Worm (Caenorhabditis elegans): ENCODE measurements around the gene srab-17.

srab-17 gene

ce11 chrV:9843376-9843916, 24.8 kb downstream of the srab-17 start, which contains the start of gene sru-8:
Gene sru-8 (plus strand): TSS chrV:9843866.
- TF ChIP-seq bed-3 (GFP tag; optimal IDR thresholded peaks at IDR 0.05) = no peak
- no peak for TF ChIP-seq sem-2 (GFP tag; optimal IDR thresholded peaks at IDR 0.05)

ce11 chrV:9841376-9841775, 26.8 kb downstream of the srab-17 start, which contains the start of gene sru-36:
Gene sru-36 (plus strand): TSS chrV:9841676.
- TF ChIP-seq nhr-2 (tag; optimal IDR thresholded peaks at IDR 0.05) (no peak), unc-39 (tag; optimal IDR thresholded peaks at IDR 0.05) (no peak), M03D4.4 (tag; optimal IDR thresholded peaks at IDR 0.05) (no peak), blmp-1 (tag; optimal IDR thresholded peaks at IDR 0.05) (no peak), hlh-1 (tag; optimal IDR thresholded peaks at IDR 0.05) (no peak), lin-32 (GFP tag; optimal IDR thresholded peaks at IDR 0.05) (no peak), cnd-1 (tag; optimal IDR thresholded peaks at IDR 0.05) (no peak), sptf-1 (tag; optimal IDR thresholded peaks at IDR 0.05) (no peak), mab-5 (tag; optimal IDR thresholded peaks at IDR 0.05) (no peak), nhr-28 (tag; optimal IDR thresholded peaks at IDR 0.05) (no peak)

ce11 chrV:9837679-9838078, 30.5 kb downstream of the srab-17 start, which contains the start of gene srsx-21:
Gene srsx-21 (plus strand): TSS chrV:9837979.
- TF ChIP-seq nhr-12 (tag; optimal IDR thresholded peaks at IDR 0.05) (no peak), flh-1 (GFP tag; optimal IDR thresholded peaks at IDR 0.05) (no peak), ces-1 (GFP tag; optimal IDR thresholded peaks at IDR 0.05) (no peak), ham-2 (GFP tag; optimal IDR thresholded peaks at IDR 0.05) (no peak), mab-5 (tag; optimal IDR thresholded peaks at IDR 0.05) (no peak), nhr-76 (tag; optimal IDR thresholded peaks at IDR 0.05) (no peak), lsy-2 (tag; optimal IDR thresholded peaks at IDR 0.05) (no peak), tbx-8 (GFP tag; optimal IDR thresholded peaks at IDR 0.05) (no peak), unc-62 (GFP tag; optimal IDR thresholded peaks at IDR 0.05) (no peak), lin-13 (tag; optimal IDR thresholded peaks at IDR 0.05) (no peak)

ce11 chrV:9835945-9836344, 32.3 kb downstream of the srab-17 start, which contains the start of gene sru-38:
Gene sru-38 (minus strand): TSS chrV:9836045.
- TF ChIP-seq ces-1 (GFP tag; optimal IDR thresholded peaks at IDR 0.05) = no peak
- no peak for TF ChIP-seq mep-1 (tag; optimal IDR thresholded peaks at IDR 0.05)
- TF ChIP-seq blmp-1 (tag; optimal IDR thresholded peaks at IDR 0.05) = no peak
- TF ChIP-seq nhr-28 (tag; optimal IDR thresholded peaks at IDR 0.05) = no peak
- TF ChIP-seq unc-120 (tag; optimal IDR thresholded peaks at IDR 0.05; ENCODE audit: poor library complexity, severe bottlenecking) = no peak

- TF ChIP-seq sptf-1 (tag; optimal IDR thresholded peaks at IDR 0.05) (no peak), zip-8 (tag; optimal IDR thresholded peaks at IDR 0.05) (peak; percentile 46)
Measured at ce11 chrV:9833900-9834299, 34.3 kb downstream of the srab-17 start, which contains the start of gene sru-40. Gene sru-40 (minus strand): TSS chrV:9834000.

ce11 chrV:9824149-9824548, 44.1 kb downstream of the srab-17 start, which contains the start of gene str-2:
Gene str-2 (minus strand): TSS chrV:9824249.
- TF ChIP-seq unc-39 (tag; optimal IDR thresholded peaks at IDR 0.05) (no peak), mep-1 (tag; optimal IDR thresholded peaks at IDR 0.05) (no peak), hlh-1 (tag; optimal IDR thresholded peaks at IDR 0.05) (no peak), unc-120 (tag; optimal IDR thresholded peaks at IDR 0.05; ENCODE audit: poor library complexity, severe bottlenecking) (no peak), ztf-11 (tag; optimal IDR thresholded peaks at IDR 0.05) (no peak), nhr-76 (tag; optimal IDR thresholded peaks at IDR 0.05) (no peak), sem-2 (GFP tag; optimal IDR thresholded peaks at IDR 0.05) (no peak), tbx-8 (GFP tag; optimal IDR thresholded peaks at IDR 0.05) (no peak), unc-62 (GFP tag; optimal IDR thresholded peaks at IDR 0.05) (no peak), snpc-4 (tag; optimal IDR thresholded peaks at IDR 0.05) (no peak), cnd-1 (tag; optimal IDR thresholded peaks at IDR 0.05) (no peak), lin-32 (GFP tag; optimal IDR thresholded peaks at IDR 0.05) (no peak), nhr-2 (tag; optimal IDR thresholded peaks at IDR 0.05) (no peak), elt-3 (tag; optimal IDR thresholded peaks at IDR 0.05) (no peak), ces-1 (GFP tag; optimal IDR thresholded peaks at IDR 0.05) (no peak), mab-5 (tag; optimal IDR thresholded peaks at IDR 0.05) (no peak)

- TF ChIP-seq blmp-1 (tag; optimal IDR thresholded peaks at IDR 0.05) = no peak
- no peak for TF ChIP-seq tbx-8 (GFP tag; optimal IDR thresholded peaks at IDR 0.05)
- no peak for TF ChIP-seq lsy-2 (tag; optimal IDR thresholded peaks at IDR 0.05)
- TF ChIP-seq mep-1 (tag; optimal IDR thresholded peaks at IDR 0.05) = no peak
- TF ChIP-seq snpc-4 (tag; optimal IDR thresholded peaks at IDR 0.05) = no peak
- no peak for TF ChIP-seq elt-1 (tag; optimal IDR thresholded peaks at IDR 0.05; ENCODE audit: borderline replicate concordance, insufficient read depth)
- no peak for TF ChIP-seq nhr-237 (tag; optimal IDR thresholded peaks at IDR 0.05)
- no peak for TF ChIP-seq flh-1 (GFP tag; optimal IDR thresholded peaks at IDR 0.05)
Measured at ce11 chrV:9821724-9822123, 46.5 kb downstream of the srab-17 start, which contains the start of gene str-193. Gene str-193 (minus strand): TSS chrV:9821824.
